Worm (Caenorhabditis elegans) whole organism, late embryonic: ENCODE measurements around the gene ZK643.2.

Source experiments
- Y22D7AL.16 ChIP-seq: sonication (generic microtip); optimal IDR thresholded peaks from 2 replicates; lab custom pipeline; 2016; ENCODE audit warnings: missing genetic modification characterization, missing compliant biosample characterization
- ceh-34 ChIP-seq: sonication (generic microtip); optimal IDR thresholded peaks from 2 replicates; lab custom pipeline; 2016; ENCODE audit warnings: mild to moderate bottlenecking, missing genetic modification characterization, missing compliant biosample characterization
- elt-4 ChIP-seq: sonication (generic microtip); optimal IDR thresholded peaks from 2 replicates; lab custom pipeline; 2016; ENCODE audit warnings: missing genetic modification characterization, missing compliant biosample characterization
- fkh-10 ChIP-seq: fragments of 150-350 bp; optimal IDR thresholded peaks from 2 replicates; lab custom pipeline; 2014; ENCODE audit warnings: missing biosample characterization, missing genetic modification reagents, missing genetic modification characterization
- hlh-8 ChIP-seq: sonication (generic microtip); optimal IDR thresholded peaks from 2 replicates; lab custom pipeline; 2016; ENCODE audit warnings: missing genotype, missing genetic modification characterization, missing compliant biosample characterization
- nhr-11 ChIP-seq: fragments of 150-350 bp; optimal IDR thresholded peaks from 2 replicates; lab custom pipeline; 2014; ENCODE audit warnings: missing biosample characterization, missing genetic modification characterization
- ttx-3 ChIP-seq: sonication (generic microtip); optimal IDR thresholded peaks from 2 replicates; lab custom pipeline; 2016; ENCODE audit warnings: missing genetic modification reagents, missing genetic modification characterization, missing compliant biosample characterization
- unc-42 ChIP-seq: sonication (generic microtip); optimal IDR thresholded peaks from 2 replicates; lab custom pipeline; 2016; ENCODE audit warnings: missing genotype, missing genetic modification characterization, missing compliant biosample characterization
- ztf-16 ChIP-seq: sonication (generic microtip); optimal IDR thresholded peaks from 2 replicates; lab custom pipeline; 2017; ENCODE audit warnings: missing genetic modification characterization, missing compliant biosample characterization

- TF ChIP-seq Y22D7AL.16 (tag; lab: Kevin White, UChicago) (no peak), unc-42 (tag; lab: Kevin White, UChicago) (no peak), ceh-34 (tag; lab: Kevin White, UChicago) (no peak), fkh-10 (GFP tag; lab: Kevin White, UChicago) (no peak), ttx-3 (tag; lab: Kevin White, UChicago) (no peak), ztf-16 (tag; lab: Kevin White, UChicago) (no peak), hlh-8 (tag; lab: Kevin White, UChicago) (no peak), nhr-11 (tag; lab: Kevin White, UChicago) (no peak), elt-4 (no peak)
These were observed 36.6 kb upstream of the ZK643.2 start, which contains the start of gene ZK637.15 for ce11 chrIII:8919784-8920183.
